Worm (Caenorhabditis elegans) whole organism, early embryonic: ENCODE results near the gene metl-6.

Source experiments
- B0310.2 ChIP-seq: sonication (generic microtip); optimal IDR thresholded peaks from 2 replicates; lab custom pipeline; 2016; ENCODE audit warnings: mild to moderate bottlenecking, missing genetic modification characterization, missing compliant biosample characterization
- F13C5.2 ChIP-seq: sonication (generic microtip); optimal IDR thresholded peaks from 2 replicates; lab custom pipeline; 2017; ENCODE audit warnings: mild to moderate bottlenecking, missing genetic modification characterization, inconsistent platforms, missing compliant biosample characterization
- aly-1 ChIP-seq: sonication (generic microtip); optimal IDR thresholded peaks from 2 replicates; lab custom pipeline; 2016; ENCODE audit warnings: missing genetic modification characterization, missing compliant biosample characterization
- ama-1 ChIP-seq: fragments of 150-350 bp; optimal IDR thresholded peaks from 2 replicates; lab custom pipeline; 2014
- ceh-36 ChIP-seq: sonication (generic microtip); optimal IDR thresholded peaks from 2 replicates; lab custom pipeline; 2016; ENCODE audit warnings: missing genetic modification characterization, inconsistent platforms, missing compliant biosample characterization
- ets-7 ChIP-seq: sonication (generic microtip); optimal IDR thresholded peaks from 2 replicates; lab custom pipeline; 2016; ENCODE audit warnings: missing genotype, missing genetic modification characterization, missing compliant biosample characterization
- flt-1 ChIP-seq: fragments of 200-800 bp; sonication (Bioruptor generic); IDR thresholded peaks from 2 replicates; pipeline ENCODE4 v1.3.6; 2022; ENCODE audit warnings: missing genetic modification characterization, missing compliant biosample characterization
- hmbx-1 ChIP-seq: sonication (generic microtip); optimal IDR thresholded peaks from 2 replicates; lab custom pipeline; 2016; ENCODE audit warnings: mild to moderate bottlenecking, missing genetic modification characterization, missing compliant biosample characterization
- hmg-4 ChIP-seq: fragments of 200-800 bp; sonication (Bioruptor generic); optimal IDR thresholded peaks from 2 replicates; lab custom pipeline; 2018; ENCODE audit warnings: mild to moderate bottlenecking, missing genetic modification characterization, missing compliant biosample characterization
- scrt-1 ChIP-seq: fragments of 200-800 bp; sonication (Bioruptor generic); IDR thresholded peaks from 2 replicates; pipeline ENCODE4 v1.3.6; 2022; ENCODE audit warnings: missing genetic modification characterization, missing compliant biosample characterization
- sea-1 ChIP-seq: fragments of 200-800 bp; sonication (Bioruptor generic); conservative IDR thresholded peaks from 2 replicates; pipeline ENCODE4 v1.3.6; 2022; ENCODE audit warnings: missing genetic modification characterization, missing compliant biosample characterization
- tbx-11 ChIP-seq: fragments of 200-800 bp; sonication (Bioruptor generic); IDR thresholded peaks from 2 replicates; pipeline ENCODE4 v1.3.6; 2022; ENCODE audit warnings: missing genetic modification characterization, missing compliant biosample characterization
- tbx-37 ChIP-seq: fragments of 200-800 bp; sonication (Bioruptor generic); conservative IDR thresholded peaks from 2 replicates; pipeline ENCODE4 v1.3.6; 2022; ENCODE audit warnings: missing genetic modification reagents, missing genetic modification characterization, missing compliant biosample characterization

DNA sequence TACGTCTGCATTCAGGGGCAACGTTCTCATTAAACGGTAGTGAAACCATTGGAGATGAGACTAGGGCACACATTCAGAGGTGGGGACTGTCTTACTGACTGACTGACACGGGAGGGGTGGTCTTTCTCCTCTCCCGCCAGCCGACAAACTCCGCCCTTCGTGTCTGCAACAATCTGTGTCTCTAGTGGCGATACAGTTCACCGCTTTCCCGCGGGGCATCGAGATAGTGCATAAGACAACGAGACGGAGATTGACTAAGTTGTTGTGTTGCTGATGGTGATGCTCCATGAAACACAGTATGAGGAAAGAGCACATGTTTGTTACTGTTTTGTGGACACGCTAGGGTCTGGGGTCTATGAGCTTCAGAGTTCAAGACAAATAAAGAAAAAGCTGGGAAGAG lies 48.1 kb downstream of the metl-6 start:
- no peak for TF ChIP-seq ama-1 (lab: Kevin White, UChicago)
- TF ChIP-seq F13C5.2 (tag; lab: Kevin White, UChicago) = no peak
- no peak for TF ChIP-seq tbx-37
- peak; percentile 48 for TF ChIP-seq hmg-4 (GFP tag; lab: Kevin White, UChicago)
- TF ChIP-seq B0310.2 = no peak
- TF ChIP-seq aly-1 (tag; lab: Kevin White, UChicago) = no peak
- TF ChIP-seq sea-1 = no peak
- TF ChIP-seq tbx-11 = no peak
- TF ChIP-seq ets-7 (tag; lab: Kevin White, UChicago) = no peak
- no peak for TF ChIP-seq hmbx-1 (tag; lab: Kevin White, UChicago)
- TF ChIP-seq flt-1 (GFP tag; lab: Robert Waterston, UW) = no peak
- no peak; the same call in 1 of the 2 replicates for TF ChIP-seq scrt-1 (GFP tag; lab: Robert Waterston, UW)
- no peak for TF ChIP-seq ceh-36 (tag; lab: Kevin White, UChicago)
